Worm (Caenorhabditis elegans) whole organism, young adult: ENCODE results near the gene C46E10.8.

ENCODE experiments used
- attf-5 ChIP-seq: fragments of 200-800 bp; sonication (Bioruptor generic); optimal IDR thresholded peaks from 2 replicates; lab custom pipeline; 2018; ENCODE audit warnings: mild to moderate bottlenecking, missing genetic modification characterization, missing compliant biosample characterization
- dpff-1 ChIP-seq: sonication (generic microtip); optimal IDR thresholded peaks from 2 replicates; lab custom pipeline; 2017; ENCODE audit warnings: mild to moderate bottlenecking, missing genetic modification characterization, missing compliant biosample characterization

ce11 chrII:3736893-3737375 is 9.0 kb upstream of the C46E10.8 start, which contains the start of gene F12E12.6:
- TF ChIP-seq attf-5 (GFP tag; lab: Kevin White, UChicago) (no peak), dpff-1 (no peak)
